Worm (Caenorhabditis elegans): ENCODE measurements around the gene twk-25.

DNA sequence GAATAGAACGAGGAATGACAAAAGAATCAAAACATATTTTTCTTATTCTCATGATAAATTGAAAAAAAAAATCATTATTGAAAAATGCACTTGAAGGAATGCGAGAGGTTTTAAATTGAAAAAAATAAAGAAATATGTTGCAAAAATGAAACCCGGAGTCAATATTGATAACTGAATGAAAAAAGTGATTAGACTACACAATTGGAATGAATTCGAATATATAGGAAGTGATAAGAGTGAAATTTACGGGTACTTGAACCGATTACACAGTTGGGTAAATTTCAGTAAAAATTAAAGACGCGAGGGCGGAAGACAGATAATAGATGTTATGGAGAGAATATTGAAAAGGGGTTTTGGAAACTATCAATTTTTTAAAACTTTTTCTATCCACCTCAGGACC lies 15.4 kb upstream of the twk-25 start:
- TF ChIP-seq nhr-11 (tag; optimal IDR thresholded peaks at IDR 0.05), result no peak
- no peak for TF ChIP-seq aly-2 (tag; optimal IDR thresholded peaks at IDR 0.05)
- no peak for TF ChIP-seq lin-39 (tag; optimal IDR thresholded peaks at IDR 0.05)
- no peak for TF ChIP-seq mab-5 (tag; optimal IDR thresholded peaks at IDR 0.05)
- TF ChIP-seq snpc-4 (tag; optimal IDR thresholded peaks at IDR 0.05), result no peak
- TF ChIP-seq ztf-1 (GFP tag; conservative IDR thresholded peaks at IDR 0.05), result no peak
- no peak for TF ChIP-seq ztf-4 (tag; optimal IDR thresholded peaks at IDR 0.05)
- peak; percentile 73 for TF ChIP-seq fos-1 (tag; optimal IDR thresholded peaks at IDR 0.05)
- TF ChIP-seq ceh-16 (tag; optimal IDR thresholded peaks at IDR 0.05), result no peak
- TF ChIP-seq nhr-25 (tag; optimal IDR thresholded peaks at IDR 0.05), result no peak
- TF ChIP-seq lsy-2 (tag; optimal IDR thresholded peaks at IDR 0.05), result no peak
- TF ChIP-seq nhr-6 (tag; optimal IDR thresholded peaks at IDR 0.05), result no peak
